Fruit fly (Drosophila melanogaster): ENCODE measurements around the gene mbo.

The mbo gene

DNA sequence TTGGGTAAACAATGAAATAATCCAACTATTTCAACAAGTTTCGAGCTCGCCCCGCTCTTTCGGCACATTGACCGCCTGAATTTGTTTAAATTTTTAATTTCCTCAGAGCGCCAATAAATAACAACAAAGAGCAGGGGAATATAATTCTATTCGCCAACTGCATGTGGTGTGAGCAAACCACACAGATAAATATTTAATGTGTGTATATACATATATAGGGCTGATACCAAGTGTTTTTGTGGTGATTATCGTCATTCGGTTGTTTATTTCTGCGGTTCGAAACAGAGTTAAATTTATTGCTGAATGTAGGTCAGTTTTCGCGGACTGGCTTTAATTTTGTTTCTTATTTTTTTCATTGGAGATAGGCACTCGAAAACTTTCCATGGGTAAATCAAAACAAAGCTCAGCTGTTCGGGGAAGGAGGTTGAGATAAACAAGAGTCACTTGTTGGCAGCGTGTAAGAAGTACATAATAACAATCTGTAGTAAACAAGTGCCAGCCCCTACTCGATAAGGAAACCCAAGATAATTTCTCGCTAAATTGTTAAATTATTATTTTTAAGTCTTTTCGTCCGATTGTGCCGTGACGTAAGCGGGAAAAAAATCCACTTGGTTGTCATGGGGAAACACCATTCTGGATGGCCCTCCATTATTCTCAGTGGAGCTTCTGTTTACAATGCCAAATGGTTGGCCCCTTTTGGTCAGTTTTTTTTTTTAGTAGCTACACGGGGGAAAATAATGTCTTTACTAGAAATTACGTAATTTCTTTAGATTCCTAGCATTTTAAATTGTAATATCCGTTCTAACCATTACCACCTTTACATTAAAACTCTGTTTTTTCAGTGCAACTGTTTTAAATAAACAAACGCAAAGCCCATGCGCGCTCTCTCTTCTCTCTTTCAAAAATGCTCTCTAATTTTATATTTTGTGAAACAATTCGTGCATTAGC, 39.0 kb upstream of the mbo start (continued):
- TF ChIP-seq sisA (GFP tag; IDR thresholded peaks at IDR 0.05): peak; percentile 67
- TF ChIP-seq CG8359 (GFP tag; optimal IDR thresholded peaks at IDR 0.05; ENCODE audit: borderline replicate concordance): no peak
- TF ChIP-seq CG34422 (GFP tag; IDR thresholded peaks at IDR 0.05): peak; percentile 37; the same call in 1 of the 3 replicates
- TF ChIP-seq Hand (GFP tag; optimal IDR thresholded peaks at IDR 0.05): peak; percentile 54
- no peak for TF ChIP-seq en (GFP tag; optimal IDR thresholded peaks at IDR 0.05)
- TF ChIP-seq CG6175 (GFP tag; IDR thresholded peaks at IDR 0.05): no peak
- no peak for TF ChIP-seq CG2199 (GFP tag; IDR thresholded peaks at IDR 0.05)
- TF ChIP-seq CG8924 (tag; optimal IDR thresholded peaks at IDR 0.05): no peak
- peak in 1 of 2 experiments; percentile 45 for TF ChIP-seq bsh (GFP tag; optimal IDR thresholded peaks at IDR 0.05)
- no peak for TF ChIP-seq psq (GFP tag; optimal IDR thresholded peaks at IDR 0.05)
- TF ChIP-seq CG7786 (GFP tag; optimal IDR thresholded peaks at IDR 0.05): peak; percentile 20
- TF ChIP-seq sug (tag; optimal IDR thresholded peaks at IDR 0.05): no peak
- no peak for TF ChIP-seq aop (GFP tag; IDR thresholded peaks at IDR 0.05)
- TF ChIP-seq dysf (GFP tag; IDR thresholded peaks at IDR 0.05): peak; percentile 76
- TF ChIP-seq sd (tag; optimal IDR thresholded peaks at IDR 0.05): peak; percentile 47
- TF ChIP-seq CG12659 (GFP tag; optimal IDR thresholded peaks at IDR 0.05): peak; percentile 47
- TF ChIP-seq ci (GFP tag; IDR thresholded peaks at IDR 0.05): peak; percentile 52; the same call in 2 of the 3 replicates
- TF ChIP-seq ash1 (GFP tag; optimal IDR thresholded peaks at IDR 0.05): no peak
- TF ChIP-seq Mad (GFP tag; optimal IDR thresholded peaks at IDR 0.05): no peak
- peak; percentile 72 for TF ChIP-seq CG30403 (GFP tag; optimal IDR thresholded peaks at IDR 0.05)
- TF ChIP-seq CG32772 (GFP tag; IDR thresholded peaks at IDR 0.05): peak; percentile 45; the same call in 1 of the 2 replicates
- 0 out of 2 replicates have a peak, but pooled peaks have one; percentile 23 for TF ChIP-seq ap (GFP tag; IDR thresholded peaks at IDR 0.05)
- no peak for TF ChIP-seq CG10462 (GFP tag; optimal IDR thresholded peaks at IDR 0.05)
- peak; percentile 22 for TF ChIP-seq CG2712 (tag; optimal IDR thresholded peaks at IDR 0.05)
- TF ChIP-seq bab2 (GFP tag; optimal IDR thresholded peaks at IDR 0.05): peak; percentile 44
- TF ChIP-seq Jarid2 (GFP tag; optimal IDR thresholded peaks at IDR 0.05): peak; percentile 20
- TF ChIP-seq NfI (GFP tag; optimal IDR thresholded peaks at IDR 0.05): peak; percentile 47
- TF ChIP-seq Antp (GFP tag; optimal IDR thresholded peaks at IDR 0.05): peak; percentile 56
- no peak for TF ChIP-seq lbe (GFP tag; optimal IDR thresholded peaks at IDR 0.05)
- TF ChIP-seq Hmr (GFP tag; optimal IDR thresholded peaks at IDR 0.05): peak; percentile 46
- no peak for TF ChIP-seq Ssrp (tag; optimal IDR thresholded peaks at IDR 0.05)
- no peak for TF ChIP-seq onecut (GFP tag; IDR thresholded peaks at IDR 0.05)
- TF ChIP-seq pnt (GFP tag; optimal IDR thresholded peaks at IDR 0.05): peak; percentile 6
- TF ChIP-seq CG14441 (GFP tag; IDR thresholded peaks at IDR 0.05): peak; percentile 72
- TF ChIP-seq hkb (optimal IDR thresholded peaks at IDR 0.05): no peak
- peak; percentile 79 for TF ChIP-seq hkb (GFP tag; IDR thresholded peaks at IDR 0.05)
- TF ChIP-seq lmd (GFP tag; IDR thresholded peaks at IDR 0.05): peak; percentile 50
- TF ChIP-seq CG12299 (tag; optimal IDR thresholded peaks at IDR 0.05): peak; percentile 31
- TF ChIP-seq GATAe (GFP tag; conservative IDR thresholded peaks at IDR 0.05): no peak
- no peak for TF ChIP-seq Sry-β (GFP tag; optimal IDR thresholded peaks at IDR 0.05)
- peak; percentile 65; the same call in 2 of the 3 replicates for TF ChIP-seq Mrtf (GFP tag; IDR thresholded peaks at IDR 0.05)
- peak; percentile 14 for TF ChIP-seq eyg (GFP tag; optimal IDR thresholded peaks at IDR 0.05)
- no peak for TF ChIP-seq Optix (GFP tag; IDR thresholded peaks at IDR 0.05)
- no peak for TF ChIP-seq oc (tag; optimal IDR thresholded peaks at IDR 0.05)
- no peak for TF ChIP-seq CG1603 (tag; optimal IDR thresholded peaks at IDR 0.05)
- TF ChIP-seq nerfin-2 (GFP tag; IDR thresholded peaks at IDR 0.05; ENCODE audit: partially characterized antibody): no peak
- TF ChIP-seq Meics (GFP tag; optimal IDR thresholded peaks at IDR 0.05): peak; percentile 61
- TF ChIP-seq CG8765 (GFP tag; IDR thresholded peaks at IDR 0.05): no peak
- no peak for TF ChIP-seq CG6254 (GFP tag; optimal IDR thresholded peaks at IDR 0.05)
